Worm (Caenorhabditis elegans) whole organism, late embryonic: ENCODE data around the gene srz-94.

Experiments used
- K09A11.1 ChIP-seq: sonication (generic microtip); optimal IDR thresholded peaks from 2 replicates; lab custom pipeline; 2017; ENCODE audit warnings: antibody characterized with exemption, mild to moderate bottlenecking, missing genetic modification characterization, missing compliant biosample characterization; ENCODE audit not compliant: insufficient read depth
- T23F11.4 ChIP-seq: fragments of 200-800 bp; sonication (Bioruptor generic); optimal IDR thresholded peaks from 2 replicates; lab custom pipeline; 2018; ENCODE audit warnings: mild to moderate bottlenecking, missing genetic modification characterization, missing compliant biosample characterization
- ama-1 ChIP-seq: fragments of 150-350 bp; optimal IDR thresholded peaks from 2 replicates; lab custom pipeline; 2014
- dmd-4 ChIP-seq: sonication (generic microtip); optimal IDR thresholded peaks from 2 replicates; lab custom pipeline; 2016; ENCODE audit warnings: borderline replicate concordance, missing genetic modification characterization, missing compliant biosample characterization
- fkh-10 ChIP-seq: fragments of 150-350 bp; optimal IDR thresholded peaks from 2 replicates; lab custom pipeline; 2014; ENCODE audit warnings: missing biosample characterization, missing genetic modification reagents, missing genetic modification characterization
- hlh-30 ChIP-seq: sonication (generic microtip); optimal IDR thresholded peaks from 2 replicates; lab custom pipeline; 2017; ENCODE audit warnings: antibody characterized with exemption, missing genetic modification characterization, missing compliant biosample characterization; ENCODE audit not compliant: insufficient read depth
- hlh-6 ChIP-seq: sonication (generic microtip); optimal IDR thresholded peaks from 2 replicates; lab custom pipeline; 2016; ENCODE audit warnings: missing genotype, missing genetic modification characterization, missing compliant biosample characterization
- lin-11 ChIP-seq: fragments of 200-800 bp; sonication (Bioruptor generic); optimal IDR thresholded peaks from 2 replicates; lab custom pipeline; 2018; ENCODE audit warnings: mild to moderate bottlenecking, missing genetic modification characterization, missing compliant biosample characterization
- nhr-11 ChIP-seq: fragments of 150-350 bp; optimal IDR thresholded peaks from 2 replicates; lab custom pipeline; 2014; ENCODE audit warnings: missing biosample characterization, missing genetic modification characterization
- pqm-1 ChIP-seq: sonication (generic microtip); optimal IDR thresholded peaks from 2 replicates; lab custom pipeline; 2016; ENCODE audit warnings: missing genetic modification characterization, missing compliant biosample characterization
- tbx-2 ChIP-seq: sonication (generic microtip); optimal IDR thresholded peaks from 2 replicates; lab custom pipeline; 2016; ENCODE audit warnings: missing genetic modification characterization, missing compliant biosample characterization
- unc-55 ChIP-seq: sonication (generic microtip); optimal IDR thresholded peaks from 2 replicates; lab custom pipeline; 2017; ENCODE audit warnings: missing biosample characterization, missing genetic modification reagents, missing genetic modification characterization
- unc-86 ChIP-seq: sonication (generic microtip); optimal IDR thresholded peaks from 2 replicates; lab custom pipeline; 2016; ENCODE audit warnings: missing genetic modification characterization, missing compliant biosample characterization

DNA sequence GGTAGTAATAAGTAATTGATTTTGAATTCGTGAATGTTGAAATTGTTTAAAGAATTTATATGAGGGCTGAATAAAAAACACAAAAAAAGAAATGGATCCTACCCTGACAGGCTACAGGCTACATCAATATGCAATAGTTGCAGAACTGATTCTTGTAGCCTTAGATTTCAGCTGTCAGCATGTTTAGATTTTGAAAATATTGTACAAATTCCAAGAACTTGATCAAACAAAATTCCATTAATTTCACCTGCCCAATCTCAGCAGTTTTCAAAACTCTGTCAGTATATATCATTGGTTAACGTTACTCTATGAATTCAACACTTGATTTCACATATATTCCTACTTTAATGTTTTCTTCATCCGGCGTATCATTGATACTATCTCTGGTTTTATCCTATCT lies 5.3 kb downstream of the srz-94 start:
- no peak for TF ChIP-seq nhr-11 (tag; lab: Kevin White, UChicago)
- TF ChIP-seq fkh-10 (GFP tag; lab: Kevin White, UChicago): no peak
- no peak for TF ChIP-seq ama-1 (lab: Kevin White, UChicago)
- TF ChIP-seq K09A11.1 (tag; lab: Kevin White, UChicago): no peak
- no peak for TF ChIP-seq hlh-6 (tag; lab: Kevin White, UChicago)
- no peak for TF ChIP-seq lin-11 (tag; lab: Kevin White, UChicago)
- TF ChIP-seq dmd-4 (tag; lab: Kevin White, UChicago): no peak
- no peak for TF ChIP-seq hlh-30
- TF ChIP-seq pqm-1 (tag; lab: Kevin White, UChicago): no peak
- no peak for TF ChIP-seq tbx-2 (tag; lab: Kevin White, UChicago)
- no peak for TF ChIP-seq T23F11.4
- no peak for TF ChIP-seq unc-86 (tag; lab: Kevin White, UChicago)
- TF ChIP-seq unc-55 (GFP tag; lab: Kevin White, UChicago): no peak
